Worm (Caenorhabditis elegans) whole organism, young adult: ENCODE data around the gene F25E5.8.

Experiments
- B0035.1 ChIP-seq: sonication (generic microtip); optimal IDR thresholded peaks from 2 replicates; lab custom pipeline; 2016; ENCODE audit warnings: missing genetic modification characterization, mild to moderate bottlenecking, missing compliant biosample characterization, missing genotype, missing genetic modification reagents
- B0336.3 ChIP-seq: fragments of 200-800 bp; sonication (Bioruptor generic); IDR thresholded peaks from 2 replicates; pipeline ENCODE4 v1.3.6; 2022; ENCODE audit warnings: missing genetic modification characterization, missing compliant biosample characterization
- C06A6.2 ChIP-seq: fragments of 200-800 bp; sonication (Bioruptor generic); conservative IDR thresholded peaks from 2 replicates; pipeline ENCODE4 v1.3.6; 2022; ENCODE audit warnings: missing genetic modification characterization, missing compliant biosample characterization
- D2030.7 ChIP-seq: fragments of 200-800 bp; sonication (Bioruptor generic); IDR thresholded peaks from 2 replicates; pipeline ENCODE4 v1.3.6; 2022; ENCODE audit warnings: missing genetic modification reagents, missing genetic modification characterization, missing compliant biosample characterization
- F33H1.4 ChIP-seq: fragments of 200-800 bp; sonication (Bioruptor generic); IDR thresholded peaks from 2 replicates; pipeline ENCODE4 v1.3.6; 2022; ENCODE audit warnings: missing genetic modification reagents, missing genetic modification characterization, missing compliant biosample characterization
- F37B4.10 ChIP-seq: fragments of 200-800 bp; sonication (Bioruptor generic); IDR thresholded peaks from 2 replicates; pipeline ENCODE4 v1.3.6; 2022; ENCODE audit warnings: missing genetic modification characterization, missing compliant biosample characterization
- F52B5.7 ChIP-seq: sonication (generic microtip); optimal IDR thresholded peaks from 2 replicates; lab custom pipeline; 2016; ENCODE audit warnings: mild to moderate bottlenecking, missing genetic modification characterization, missing compliant biosample characterization
- F57A8.1 ChIP-seq: fragments of 200-800 bp; sonication (Bioruptor generic); optimal IDR thresholded peaks from 2 replicates; lab custom pipeline; 2018; ENCODE audit warnings: mild to moderate bottlenecking, missing genetic modification characterization, moderate library complexity, missing compliant biosample characterization
- K11D2.4 ChIP-seq: fragments of 200-800 bp; sonication (Bioruptor generic); IDR thresholded peaks from 2 replicates; pipeline ENCODE4 v1.3.6; 2022; ENCODE audit warnings: missing genetic modification reagents, missing genetic modification characterization, missing compliant biosample characterization
- K12H6.12 ChIP-seq: fragments of 200-800 bp; sonication (Bioruptor generic); optimal IDR thresholded peaks from 2 replicates; lab custom pipeline; 2018; ENCODE audit warnings: mild to moderate bottlenecking, missing genetic modification characterization, missing compliant biosample characterization
- Y53G8AR.9 ChIP-seq: fragments of 200-800 bp; sonication (Bioruptor generic); conservative IDR thresholded peaks from 2 replicates; pipeline ENCODE4 v1.3.6; 2022; ENCODE audit warnings: missing genetic modification reagents, missing genetic modification characterization, missing compliant biosample characterization
- ZK185.1 ChIP-seq: sonication (generic microtip); optimal IDR thresholded peaks from 2 replicates; lab custom pipeline; 2016; ENCODE audit warnings: mild to moderate bottlenecking, missing genetic modification characterization, missing compliant biosample characterization; ENCODE audit not compliant: poor library complexity, severe bottlenecking
- akir-1 ChIP-seq: fragments of 200-800 bp; sonication (Bioruptor generic); optimal IDR thresholded peaks from 2 replicates; lab custom pipeline; 2018; ENCODE audit warnings: mild to moderate bottlenecking, missing genetic modification characterization, moderate library complexity, missing compliant biosample characterization
- atf-7 ChIP-seq: sonication (generic microtip); optimal IDR thresholded peaks from 2 replicates; lab custom pipeline; 2017; ENCODE audit warnings: mild to moderate bottlenecking, missing genetic modification characterization, missing compliant biosample characterization
- ceh-79 ChIP-seq: sonication (generic microtip); optimal IDR thresholded peaks from 2 replicates; lab custom pipeline; 2017; ENCODE audit warnings: mild to moderate bottlenecking, missing genetic modification characterization, missing compliant biosample characterization
- chd-7 ChIP-seq: sonication (generic microtip); optimal IDR thresholded peaks from 2 replicates; lab custom pipeline; 2016; ENCODE audit warnings: mild to moderate bottlenecking, missing genetic modification characterization, moderate library complexity, missing compliant biosample characterization
- die-1 ChIP-seq: sonication (generic microtip); optimal IDR thresholded peaks from 2 replicates; lab custom pipeline; 2016; ENCODE audit warnings: missing genotype, mild to moderate bottlenecking, missing genetic modification characterization, missing compliant biosample characterization
- ekl-4 ChIP-seq: fragments of 200-800 bp; sonication (Bioruptor generic); IDR thresholded peaks from 2 replicates; pipeline ENCODE4 v1.3.6; 2022; ENCODE audit warnings: missing genetic modification reagents, missing genetic modification characterization, missing compliant biosample characterization
- fkh-3 ChIP-seq: sonication (generic microtip); optimal IDR thresholded peaks from 2 replicates; lab custom pipeline; 2016; ENCODE audit warnings: mild to moderate bottlenecking, missing genetic modification characterization, missing compliant biosample characterization
- let-526 ChIP-seq: fragments of 200-800 bp; sonication (Bioruptor generic); IDR thresholded peaks from 2 replicates; pipeline ENCODE4 v1.3.6; 2022; ENCODE audit warnings: missing genetic modification reagents, missing genetic modification characterization, missing compliant biosample characterization
- let-607 ChIP-seq, 2 experiments: fragments of 200-800 bp in 1 of 2; sonication (Bioruptor generic) in 1 of 2; sonication (generic microtip) in 1 of 2; optimal IDR thresholded peaks; 2 replicates each; lab custom pipeline; 2016 to 2018; ENCODE audit warnings: mild to moderate bottlenecking in 2 of 2, missing compliant biosample characterization in 2 of 2, missing genetic modification characterization in 2 of 2, moderate library complexity in 2 of 2, missing genotype in 1 of 2
- lin-35 ChIP-seq, 3 experiments: fragments of 150-350 bp in 2 of 3; sonication (generic microtip) in 1 of 3; optimal IDR thresholded peaks; 2 replicates each; lab custom pipeline; 2014 to 2018; ENCODE audit warnings: missing biosample characterization in 3 of 3, missing genetic modification characterization in 3 of 3, missing genetic modification reagents in 3 of 3
- lsl-1 ChIP-seq: fragments of 200-800 bp; sonication (Bioruptor generic); optimal IDR thresholded peaks from 2 replicates; lab custom pipeline; 2018; ENCODE audit warnings: mild to moderate bottlenecking, missing genetic modification characterization, moderate library complexity, missing compliant biosample characterization
- madf-3 ChIP-seq: fragments of 200-800 bp; sonication (Bioruptor generic); IDR thresholded peaks from 2 replicates; pipeline ENCODE4 v1.3.6; 2022; ENCODE audit warnings: missing genetic modification reagents, missing genetic modification characterization, missing compliant biosample characterization
- madf-6 ChIP-seq: fragments of 200-800 bp; sonication (Bioruptor generic); IDR thresholded peaks from 2 replicates; pipeline ENCODE4 v1.3.6; 2022; ENCODE audit warnings: missing genetic modification reagents, missing genetic modification characterization, missing compliant biosample characterization
- mel-28 ChIP-seq: sonication (generic microtip); optimal IDR thresholded peaks from 2 replicates; lab custom pipeline; 2016; ENCODE audit warnings: borderline replicate concordance, mild to moderate bottlenecking, missing genetic modification characterization, missing compliant biosample characterization
- nfya-1 ChIP-seq: sonication (generic microtip); optimal IDR thresholded peaks from 2 replicates; lab custom pipeline; 2017; ENCODE audit warnings: antibody characterized with exemption, missing compliant biosample characterization, missing genetic modification characterization, borderline replicate concordance; ENCODE audit not compliant: insufficient read depth
- nfya-2 ChIP-seq: fragments of 200-800 bp; sonication (Bioruptor generic); IDR thresholded peaks from 2 replicates; pipeline ENCODE4 v1.3.6; 2022; ENCODE audit warnings: missing genetic modification reagents, missing genetic modification characterization, missing compliant biosample characterization
- nhr-179 ChIP-seq: sonication (generic microtip); optimal IDR thresholded peaks from 2 replicates; lab custom pipeline; 2016; ENCODE audit warnings: mild to moderate bottlenecking, missing genetic modification characterization, missing compliant biosample characterization
- repo-1 ChIP-seq: sonication (generic microtip); optimal IDR thresholded peaks from 2 replicates; lab custom pipeline; 2017; ENCODE audit warnings: mild to moderate bottlenecking, missing genetic modification characterization, missing compliant biosample characterization
- sdz-38 ChIP-seq: sonication (generic microtip); optimal IDR thresholded peaks from 2 replicates; lab custom pipeline; 2016; ENCODE audit warnings: missing genotype, missing genetic modification characterization, missing compliant biosample characterization
- sea-2 ChIP-seq: fragments of 200-800 bp; sonication (Bioruptor generic); IDR thresholded peaks from 2 replicates; pipeline ENCODE4 v1.3.6; 2022; ENCODE audit warnings: missing genetic modification characterization, missing compliant biosample characterization
- snpc-3.4 ChIP-seq: sonication (generic microtip); optimal IDR thresholded peaks from 2 replicates; lab custom pipeline; 2017; ENCODE audit warnings: missing genetic modification characterization, mild to moderate bottlenecking, missing compliant biosample characterization, antibody characterized with exemption, moderate library complexity, missing genotype, missing genetic modification reagents
- xnd-1 ChIP-seq: sonication (generic microtip); optimal IDR thresholded peaks from 2 replicates; lab custom pipeline; 2016; ENCODE audit warnings: missing genotype, missing genetic modification reagents, missing genetic modification characterization, missing compliant biosample characterization
- zim-3 ChIP-seq: sonication (generic microtip); optimal IDR thresholded peaks from 2 replicates; lab custom pipeline; 2017; ENCODE audit warnings: mild to moderate bottlenecking, missing genetic modification characterization, moderate library complexity, missing compliant biosample characterization
- ztf-22 ChIP-seq: fragments of 200-800 bp; sonication (Bioruptor generic); optimal IDR thresholded peaks from 2 replicates; lab custom pipeline; 2018; ENCODE audit warnings: mild to moderate bottlenecking, missing genetic modification characterization, moderate library complexity, missing compliant biosample characterization
- ztf-6 ChIP-seq: fragments of 200-800 bp; sonication (Bioruptor generic); IDR thresholded peaks from 2 replicates; pipeline ENCODE4 v1.3.6; 2022; ENCODE audit warnings: missing genetic modification reagents, missing genetic modification characterization, missing compliant biosample characterization

The F25E5.8 gene

DNA sequence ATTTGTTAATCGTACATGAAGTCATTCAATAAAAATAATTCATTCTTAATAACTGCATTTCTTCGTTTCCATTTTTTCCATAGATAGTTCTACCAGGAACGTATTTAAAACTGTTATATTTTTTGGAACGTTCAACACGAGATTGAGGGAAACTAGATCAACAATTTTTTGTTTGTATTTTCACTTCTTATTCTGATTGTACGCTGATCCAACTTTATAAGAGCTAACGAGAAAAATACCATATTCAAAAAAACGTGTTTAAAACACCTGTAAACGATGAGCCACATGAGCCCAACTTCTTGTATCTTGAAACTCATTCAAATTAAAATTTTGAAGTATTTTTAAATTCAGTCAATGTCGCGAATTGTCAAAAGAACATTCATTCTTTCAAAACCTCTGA, 19.2 kb upstream of the F25E5.8 start:
- TF ChIP-seq K11D2.4 (no peak), B0336.3 (GFP tag; lab: Robert Waterston, UW) (no peak), akir-1 (GFP tag; lab: Kevin White, UChicago) (no peak), chd-7 (no peak), mel-28 (no peak), ekl-4 (GFP tag; lab: Robert Waterston, UW) (no peak)
- TF ChIP-seq, all 124 proteins: peak for 0

DNA sequence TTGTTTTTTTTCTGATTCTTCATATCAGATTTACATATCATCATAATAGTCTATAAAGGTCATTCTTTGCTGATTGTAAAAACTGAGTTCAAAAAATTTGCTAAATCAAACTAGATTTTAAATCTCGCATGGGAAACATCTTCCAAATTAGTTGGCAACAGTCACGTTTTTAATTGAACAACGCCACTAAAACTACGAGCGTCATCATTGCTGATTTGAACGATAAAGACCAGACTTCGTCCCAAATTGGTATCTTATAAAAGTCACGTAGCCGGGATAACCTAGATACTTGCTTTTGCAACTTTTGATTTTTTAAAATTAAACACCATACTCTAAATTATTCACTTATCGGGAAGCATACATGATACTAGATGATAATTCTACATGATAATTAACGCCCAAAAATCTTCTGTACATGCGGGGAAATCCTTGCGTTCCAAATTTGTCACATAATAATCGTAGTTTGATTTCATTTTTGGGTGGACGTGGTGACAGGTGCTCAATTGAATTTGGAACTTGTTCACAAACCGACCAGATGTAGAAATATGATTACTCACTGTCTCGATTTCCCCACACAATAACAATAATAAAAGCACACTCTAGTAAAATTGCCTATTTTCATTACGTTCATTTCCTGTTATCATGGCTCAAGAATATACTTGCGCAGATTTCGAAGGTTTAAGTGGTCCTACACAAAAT, 18.6 kb upstream of the F25E5.8 start, which contains the start of gene srw-67:
Gene srw-67 (plus strand): TSS at position 643 of the 699 bp plus-strand sequence.
- no peak for TF ChIP-seq D2030.7 (GFP tag; lab: Robert Waterston, UW)
- no peak for TF ChIP-seq Y53G8AR.9 (GFP tag; lab: Robert Waterston, UW)
- no peak for TF ChIP-seq sea-2 (GFP tag; lab: Robert Waterston, UW)
- no peak for TF ChIP-seq nfya-2
- no peak for TF ChIP-seq madf-6 (GFP tag; lab: Robert Waterston, UW)
- no peak for TF ChIP-seq fkh-3 (tag; lab: Kevin White, UChicago)
- no peak for TF ChIP-seq sdz-38 (tag; lab: Kevin White, UChicago)
- no peak for TF ChIP-seq zim-3 (tag; lab: Kevin White, UChicago)

ce11 chrV:7420162-7420561, 15.6 kb upstream of the F25E5.8 start, which contains the start of gene srxa-4:
Gene srxa-4 (plus strand): TSS chrV:7420462.
- no peak for TF ChIP-seq lsl-1 (GFP tag; lab: Kevin White, UChicago)
- TF ChIP-seq F37B4.10 (GFP tag; lab: Robert Waterston, UW) = no peak
- TF ChIP-seq C06A6.2 = no peak
- no peak for TF ChIP-seq xnd-1 (tag; lab: Kevin White, UChicago)
- TF ChIP-seq let-526 = no peak
- TF ChIP-seq ZK185.1 = no peak
- no peak for TF ChIP-seq repo-1 (tag; lab: Kevin White, UChicago)
- no peak for TF ChIP-seq snpc-3.4 (tag; lab: Kevin White, UChicago)
- no peak for TF ChIP-seq B0035.1
- TF ChIP-seq lin-35 (GFP tag; optimal IDR thresholded peaks at IDR 0.05; lab: Kevin White, UChicago) = no peak
- no peak for TF ChIP-seq nfya-1 (tag; lab: Kevin White, UChicago)

DNA sequence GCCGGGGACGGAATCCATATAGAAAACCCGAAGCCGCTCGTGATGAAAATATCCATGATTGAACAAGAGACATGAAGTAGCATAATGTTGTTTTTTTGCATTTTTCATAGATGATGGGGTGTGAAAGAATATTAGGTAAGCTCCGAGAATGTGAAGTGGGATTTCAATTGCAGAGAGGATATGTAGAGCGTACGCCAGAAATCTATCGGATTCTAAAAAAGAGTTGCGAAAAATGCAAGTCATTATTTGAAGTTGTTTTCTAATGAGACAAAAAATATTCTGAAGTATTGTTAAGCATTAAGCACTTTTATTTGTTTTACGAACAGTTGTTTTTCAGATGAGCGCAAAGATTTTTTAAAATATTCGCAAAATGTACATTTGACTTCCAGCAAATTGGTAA, 11.4 kb upstream of the F25E5.8 start, which contains the start of gene F18E3.10:
Gene F18E3.10 (minus strand): TSS at position 101 of the 400 bp plus-strand sequence.
- no peak for TF ChIP-seq F52B5.7 (tag; lab: Kevin White, UChicago)
- no peak for TF ChIP-seq F33H1.4 (GFP tag; lab: Robert Waterston, UW)
- TF ChIP-seq ztf-22 (GFP tag; lab: Kevin White, UChicago) = no peak
- no peak for TF ChIP-seq K12H6.12
- no peak for TF ChIP-seq nhr-179 (tag; lab: Kevin White, UChicago)

ce11 chrV:7426594-7426993, 9.1 kb upstream of the F25E5.8 start, which contains the start of gene srw-68:
Gene srw-68 (minus strand): TSS chrV:7426694.
- TF ChIP-seq ceh-79 (tag; lab: Kevin White, UChicago) (no peak), F57A8.1 (GFP tag; lab: Kevin White, UChicago) (no peak), madf-3 (GFP tag; lab: Robert Waterston, UW) (no peak), ztf-6 (no peak), die-1 (tag; lab: Kevin White, UChicago) (no peak), atf-7 (tag; lab: Kevin White, UChicago) (no peak), let-607 (tag; optimal IDR thresholded peaks at IDR 0.05; lab: Kevin White, UChicago) (no peak), lin-35 (GFP tag; optimal IDR thresholded peaks at IDR 0.05; lab: Kevin White, UChicago) (no peak)
